Worm (Caenorhabditis elegans) whole organism, L2 larva: ENCODE measurements around the gene znf-598.

Experiments
- C34F6.9 ChIP-seq: fragments of 150-350 bp; optimal IDR thresholded peaks from 2 replicates; lab custom pipeline; 2014; ENCODE audit warnings: missing biosample characterization, missing genetic modification characterization
- F13H6.1 ChIP-seq: sonication (generic microtip); optimal IDR thresholded peaks from 2 replicates; lab custom pipeline; 2016; ENCODE audit warnings: missing genetic modification characterization, missing compliant biosample characterization
- R02D3.7 ChIP-seq: fragments of 150-350 bp; optimal IDR thresholded peaks from 2 replicates; lab custom pipeline; 2014; ENCODE audit warnings: missing biosample characterization, missing genetic modification characterization
- Y55F3AM.14 ChIP-seq: fragments of 200-800 bp; sonication (Bioruptor generic); optimal IDR thresholded peaks from 2 replicates; lab custom pipeline; 2018; ENCODE audit warnings: mild to moderate bottlenecking, missing genetic modification characterization, missing compliant biosample characterization
- ZK546.5 ChIP-seq: sonication (generic microtip); optimal IDR thresholded peaks from 2 replicates; lab custom pipeline; 2017; ENCODE audit warnings: missing biosample characterization, missing genetic modification characterization
- alr-1 ChIP-seq: fragments of 150-350 bp; optimal IDR thresholded peaks from 2 replicates; lab custom pipeline; 2014; ENCODE audit warnings: missing biosample characterization, missing genetic modification characterization
- aly-2 ChIP-seq: fragments of 150-350 bp; optimal IDR thresholded peaks from 2 replicates; lab custom pipeline; 2014; ENCODE audit warnings: missing biosample characterization, missing genetic modification characterization
- ama-1 ChIP-seq: fragments of 150-350 bp; optimal IDR thresholded peaks from 2 replicates; lab custom pipeline; 2018; ENCODE audit warnings: inconsistent platforms
- blmp-1 ChIP-seq: sonication (generic microtip); optimal IDR thresholded peaks from 2 replicates; lab custom pipeline; 2017; ENCODE audit warnings: missing genetic modification characterization, mild to moderate bottlenecking, missing compliant biosample characterization, antibody characterized with exemption, moderate library complexity; ENCODE audit not compliant: insufficient read depth
- ceh-16 ChIP-seq: fragments of 150-350 bp; optimal IDR thresholded peaks from 2 replicates; lab custom pipeline; 2014; ENCODE audit warnings: missing biosample characterization, missing genetic modification characterization
- crh-2 ChIP-seq: sonication (generic microtip); optimal IDR thresholded peaks from 2 replicates; lab custom pipeline; 2017; ENCODE audit warnings: missing biosample characterization, missing genetic modification characterization
- dmd-4 ChIP-seq: sonication (generic microtip); optimal IDR thresholded peaks from 2 replicates; lab custom pipeline; 2017; ENCODE audit warnings: missing biosample characterization, missing genetic modification characterization
- elt-1 ChIP-seq: fragments of 150-350 bp; optimal IDR thresholded peaks from 2 replicates; lab custom pipeline; 2014; ENCODE audit warnings: missing biosample characterization, missing genetic modification characterization
- elt-3 ChIP-seq: sonication (generic microtip); optimal IDR thresholded peaks from 2 replicates; lab custom pipeline; 2017; ENCODE audit warnings: missing biosample characterization, missing genetic modification characterization
- fos-1 ChIP-seq: fragments of 150-350 bp; optimal IDR thresholded peaks from 2 replicates; lab custom pipeline; 2014; ENCODE audit warnings: missing biosample characterization, missing genetic modification characterization
- gmeb-1 ChIP-seq: fragments of 150-350 bp; optimal IDR thresholded peaks from 2 replicates; lab custom pipeline; 2014; ENCODE audit warnings: missing biosample characterization, missing genetic modification characterization
- lin-11 ChIP-seq: fragments of 150-350 bp; sonication (generic microtip); optimal IDR thresholded peaks from 2 replicates; lab custom pipeline; 2014; ENCODE audit warnings: missing biosample characterization, missing genetic modification characterization, inconsistent platforms, mixed read lengths
- lin-13 ChIP-seq: fragments of 150-350 bp; optimal IDR thresholded peaks from 2 replicates; lab custom pipeline; 2014; ENCODE audit warnings: missing biosample characterization, missing genetic modification reagents, missing genetic modification characterization
- lin-39 ChIP-seq: fragments of 150-350 bp; optimal IDR thresholded peaks from 2 replicates; lab custom pipeline; 2014; ENCODE audit warnings: missing biosample characterization, missing genetic modification reagents, missing genetic modification characterization
- mbf-1 ChIP-seq: sonication (generic microtip); optimal IDR thresholded peaks from 2 replicates; lab custom pipeline; 2017; ENCODE audit warnings: missing biosample characterization, missing genetic modification characterization
- mdl-1 ChIP-seq, 2 experiments: fragments of 150-350 bp in 1 of 2; sonication (generic microtip) in 1 of 2; optimal IDR thresholded peaks; 2 replicates each; lab custom pipeline; 2017; ENCODE audit warnings: missing biosample characterization in 2 of 2, missing genetic modification characterization in 2 of 2
- nhr-11 ChIP-seq: fragments of 150-350 bp; optimal IDR thresholded peaks from 2 replicates; lab custom pipeline; 2014; ENCODE audit warnings: missing biosample characterization, missing genetic modification characterization
- nhr-129 ChIP-seq: fragments of 150-350 bp; optimal IDR thresholded peaks from 2 replicates; lab custom pipeline; 2014; ENCODE audit warnings: missing biosample characterization, missing genetic modification characterization
- nhr-21 ChIP-seq: fragments of 150-350 bp; optimal IDR thresholded peaks from 2 replicates; lab custom pipeline; 2014; ENCODE audit warnings: missing biosample characterization, missing genetic modification characterization
- nhr-23 ChIP-seq: fragments of 150-350 bp; optimal IDR thresholded peaks from 2 replicates; lab custom pipeline; 2014; ENCODE audit warnings: missing biosample characterization, missing genetic modification reagents, missing genetic modification characterization
- nhr-25 ChIP-seq: fragments of 150-350 bp; sonication (generic microtip); optimal IDR thresholded peaks from 3 replicates; lab custom pipeline; 2014; ENCODE audit warnings: missing biosample characterization, missing genetic modification characterization
- nhr-6 ChIP-seq: fragments of 150-350 bp; optimal IDR thresholded peaks from 2 replicates; lab custom pipeline; 2014; ENCODE audit warnings: missing biosample characterization, missing genetic modification characterization
- nhr-77 ChIP-seq: fragments of 150-350 bp; optimal IDR thresholded peaks from 2 replicates; lab custom pipeline; 2014; ENCODE audit warnings: missing biosample characterization, missing genetic modification characterization
- sem-4 ChIP-seq: fragments of 150-350 bp; optimal IDR thresholded peaks from 2 replicates; lab custom pipeline; 2014; ENCODE audit warnings: missing biosample characterization, missing genetic modification reagents, missing genetic modification characterization
- skn-1 ChIP-seq: sonication (generic microtip); optimal IDR thresholded peaks from 2 replicates; lab custom pipeline; 2017; ENCODE audit warnings: missing biosample characterization, missing genetic modification characterization
- sma-3 ChIP-seq: sonication (generic microtip); optimal IDR thresholded peaks from 2 replicates; lab custom pipeline; 2016; ENCODE audit warnings: missing genetic modification reagents, missing genetic modification characterization, missing compliant biosample characterization
- sma-9 ChIP-seq, 2 experiments: fragments of 150-350 bp in 1 of 2; sonication (generic microtip) in 1 of 2; optimal IDR thresholded peaks; 2 replicates each; lab custom pipeline; 2014 to 2016; ENCODE audit warnings: missing genetic modification characterization in 2 of 2, mild to moderate bottlenecking in 1 of 2, missing biosample characterization in 1 of 2, missing compliant biosample characterization in 1 of 2, missing genetic modification reagents in 1 of 2, moderate library complexity in 1 of 2
- snpc-4 ChIP-seq: fragments of 150-350 bp; optimal IDR thresholded peaks from 2 replicates; lab custom pipeline; 2014; ENCODE audit warnings: missing biosample characterization, missing genetic modification characterization
- unc-39 ChIP-seq: fragments of 150-350 bp; optimal IDR thresholded peaks from 2 replicates; lab custom pipeline; 2014; ENCODE audit warnings: missing biosample characterization, missing genetic modification characterization
- unc-55 ChIP-seq: fragments of 150-350 bp; sonication (generic microtip); optimal IDR thresholded peaks from 3 replicates; lab custom pipeline; 2014; ENCODE audit warnings: missing biosample characterization, missing genetic modification reagents, missing genetic modification characterization
- unc-62 ChIP-seq: fragments of 150-350 bp; optimal IDR thresholded peaks from 2 replicates; lab custom pipeline; 2014; ENCODE audit warnings: missing biosample characterization, missing genetic modification reagents, missing genetic modification characterization
- zag-1 ChIP-seq: fragments of 150-350 bp; optimal IDR thresholded peaks from 2 replicates; lab custom pipeline; 2014; ENCODE audit warnings: missing biosample characterization, missing genetic modification characterization
- ztf-1 ChIP-seq: fragments of 200-800 bp; sonication (Bioruptor generic); conservative IDR thresholded peaks from 2 replicates; pipeline ENCODE4 v1.3.6; 2022; ENCODE audit warnings: missing genetic modification characterization, missing compliant biosample characterization
- ztf-4 ChIP-seq: fragments of 150-350 bp; optimal IDR thresholded peaks from 2 replicates; lab custom pipeline; 2014; ENCODE audit warnings: missing biosample characterization, missing genetic modification characterization

The znf-598 gene

DNA sequence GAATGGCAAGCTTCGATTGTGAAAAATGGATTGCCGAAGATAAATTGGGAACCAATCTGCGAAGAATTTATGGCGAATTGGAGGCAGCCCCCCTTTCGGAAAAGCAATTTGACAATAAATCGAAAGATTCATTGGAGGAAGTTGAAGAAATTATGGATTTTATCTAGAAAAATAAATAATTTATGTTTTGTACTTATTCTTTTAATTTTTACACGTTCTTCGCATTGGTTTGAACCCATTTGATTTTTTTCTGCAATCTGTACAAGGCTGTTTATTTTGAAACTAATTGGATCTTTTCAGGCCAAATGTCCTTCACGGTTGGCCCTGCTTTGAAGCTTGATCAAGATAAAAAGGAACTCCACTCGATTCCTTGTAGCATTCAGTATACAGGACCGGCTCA, 27.4 kb downstream of the znf-598 start, which contains the start of gene ZK1127.13:
ZK1127.13 (plus strand) TSS at position 301 of the 400 bp plus-strand sequence.
- TF ChIP-seq nhr-21 (tag; lab: Kevin White, UChicago) (no peak), lin-11 (tag; lab: Kevin White, UChicago) (no peak), unc-55 (GFP tag; lab: Kevin White, UChicago) (no peak), nhr-6 (tag; lab: Kevin White, UChicago) (no peak), nhr-77 (tag; lab: Kevin White, UChicago) (no peak), unc-62 (no peak), F13H6.1 (tag; lab: Kevin White, UChicago) (no peak), gmeb-1 (no peak), dmd-4 (tag; lab: Kevin White, UChicago) (no peak), aly-2 (tag; lab: Kevin White, UChicago) (no peak)

ce11 chrII:7053649-7054048, 28.0 kb downstream of the znf-598 start, which contains the start of gene ZK1127.4:
ZK1127.4 (plus strand) TSS chrII:7053949.
- no peak for TF ChIP-seq snpc-4 (tag; lab: Kevin White, UChicago)
- TF ChIP-seq alr-1 (tag; lab: Kevin White, UChicago) = no peak
- TF ChIP-seq unc-55 (GFP tag; lab: Kevin White, UChicago) = no peak
- no peak for TF ChIP-seq F13H6.1 (tag; lab: Kevin White, UChicago)
- TF ChIP-seq lin-39 (tag; lab: Kevin White, UChicago) = no peak
- TF ChIP-seq blmp-1 (tag; lab: Kevin White, UChicago) = no peak
- TF ChIP-seq ceh-16 = no peak
- TF ChIP-seq ztf-1 (GFP tag; lab: Robert Waterston, UW) = no peak
- TF ChIP-seq mbf-1 (tag; lab: Kevin White, UChicago) = no peak
- no peak for TF ChIP-seq nhr-77 (tag; lab: Kevin White, UChicago)

ce11 chrII:7054987-7055386, 29.4 kb downstream of the znf-598 start, which contains the start of gene ZK1127.3:
ZK1127.3 (plus strand) TSS chrII:7055287.
- TF ChIP-seq R02D3.7 (tag; lab: Kevin White, UChicago) (no peak), nhr-129 (tag; lab: Kevin White, UChicago) (no peak), nhr-11 (tag; lab: Kevin White, UChicago) (no peak), alr-1 (tag; lab: Kevin White, UChicago) (no peak), nhr-25 (tag; lab: Kevin White, UChicago) (no peak), elt-1 (tag; lab: Kevin White, UChicago) (no peak), nhr-21 (tag; lab: Kevin White, UChicago) (no peak), ztf-4 (tag; lab: Kevin White, UChicago) (no peak), ZK546.5 (tag; lab: Kevin White, UChicago) (no peak)
- TF ChIP-seq, all 48 proteins: peak for 0

ce11 chrII:7056328-7056727, 30.7 kb downstream of the znf-598 start:
- TF ChIP-seq dmd-4 (tag; lab: Kevin White, UChicago) = no peak
- TF ChIP-seq unc-62 = no peak
- no peak for TF ChIP-seq unc-39 (tag; lab: Kevin White, UChicago)
- TF ChIP-seq sma-9 (GFP tag; optimal IDR thresholded peaks at IDR 0.05; lab: Kevin White, UChicago) = peak; percentile 2
- no peak for TF ChIP-seq sma-9 (tag; optimal IDR thresholded peaks at IDR 0.05; lab: Kevin White, UChicago)
- no peak for TF ChIP-seq lin-39 (tag; lab: Kevin White, UChicago)
- no peak for TF ChIP-seq F13H6.1 (tag; lab: Kevin White, UChicago)
- no peak for TF ChIP-seq crh-2 (tag; lab: Kevin White, UChicago)

ce11 chrII:7057860-7058259, 32.3 kb downstream of the znf-598 start, which contains the start of gene cth-2:
cth-2 (minus strand) TSS chrII:7057960.
- no peak for TF ChIP-seq ztf-4 (tag; lab: Kevin White, UChicago)
- TF ChIP-seq ceh-16 = no peak
- no peak for TF ChIP-seq unc-62
- TF ChIP-seq nhr-25 (tag; lab: Kevin White, UChicago) = peak; percentile 13
- no peak for TF ChIP-seq unc-55 (GFP tag; lab: Kevin White, UChicago)
- TF ChIP-seq mbf-1 (tag; lab: Kevin White, UChicago) = no peak

ce11 chrII:7059274-7059757, 33.7 kb downstream of the znf-598 start:
- TF ChIP-seq F13H6.1 (tag; lab: Kevin White, UChicago) = peak; percentile 72
- TF ChIP-seq sem-4 (tag; lab: Kevin White, UChicago) = no peak
- no peak for TF ChIP-seq ama-1 (lab: Kevin White, UChicago)
- peak; percentile 95 for TF ChIP-seq sma-9 (GFP tag; optimal IDR thresholded peaks at IDR 0.05; lab: Kevin White, UChicago)
- TF ChIP-seq sma-9 (tag; optimal IDR thresholded peaks at IDR 0.05; lab: Kevin White, UChicago) = no peak
- no peak for TF ChIP-seq ceh-16
- no peak for TF ChIP-seq snpc-4 (tag; lab: Kevin White, UChicago)
- TF ChIP-seq unc-39 (tag; lab: Kevin White, UChicago) = no peak
- TF ChIP-seq nhr-23 (tag; lab: Kevin White, UChicago) = no peak
- TF ChIP-seq fos-1 (tag; lab: Kevin White, UChicago) = peak; percentile 83
- peak; percentile 73 for TF ChIP-seq nhr-6 (tag; lab: Kevin White, UChicago)
- TF ChIP-seq C34F6.9 (tag; lab: Kevin White, UChicago) = no peak
- TF ChIP-seq Y55F3AM.14 (GFP tag; lab: Kevin White, UChicago) = no peak
- TF ChIP-seq blmp-1 (tag; lab: Kevin White, UChicago) = peak; percentile 79
- TF ChIP-seq lin-13 (GFP tag; lab: Kevin White, UChicago) = peak; percentile 11
- no peak for TF ChIP-seq nhr-11 (tag; lab: Kevin White, UChicago)
- no peak for TF ChIP-seq zag-1
- no peak for TF ChIP-seq unc-55 (GFP tag; lab: Kevin White, UChicago)
- no peak for TF ChIP-seq unc-62
- TF ChIP-seq skn-1 (tag; lab: Kevin White, UChicago) = peak; percentile 89
- no peak for TF ChIP-seq elt-3 (tag; lab: Kevin White, UChicago)
- TF ChIP-seq mdl-1 (tag; optimal IDR thresholded peaks at IDR 0.05; lab: Kevin White, UChicago) = peak in 1 of 2 experiments; percentile 48
- TF ChIP-seq sma-3 (GFP tag; lab: Kevin White, UChicago) = peak; percentile 53
